Fruit fly (Drosophila melanogaster) whole organism, embryonic: ENCODE measurements around the gene CNMaR.

ENCODE experiments used
- ATbp ChIP-seq: fragments of 200-800 bp; sonication (Bioruptor generic); optimal IDR thresholded peaks from 2 replicates; lab custom pipeline; 2017; ENCODE audit warnings: missing biosample characterization, mild to moderate bottlenecking, missing genetic modification characterization, missing genetic modification reagents
- CG11093 ChIP-seq: fragments of 200-800 bp; sonication (Bioruptor generic); IDR thresholded peaks from 3 replicates; pipeline ENCODE4 v1.3.6; 2022; ENCODE audit warnings: missing biosample characterization, missing genetic modification characterization
- CG11695 ChIP-seq: fragments of 200-800 bp; sonication (Bioruptor generic); IDR thresholded peaks from 3 replicates; pipeline ENCODE4 v1.3.6; 2022; ENCODE audit warnings: missing biosample characterization, missing genetic modification characterization
- CG11723 ChIP-seq: fragments of 200-800 bp; sonication (Bioruptor generic); optimal IDR thresholded peaks from 2 replicates; lab custom pipeline; 2017; ENCODE audit warnings: missing biosample characterization, mild to moderate bottlenecking, missing genetic modification characterization
- CG12769 ChIP-seq: fragments of 200-800 bp; sonication (Bioruptor generic); optimal IDR thresholded peaks from 2 replicates; lab custom pipeline; 2019; ENCODE audit warnings: missing biosample characterization, mild to moderate bottlenecking, missing genetic modification characterization, moderate library complexity
- CG14014 ChIP-seq: fragments of 200-800 bp; sonication (Bioruptor generic); IDR thresholded peaks from 2 replicates; pipeline ENCODE4 v1.3.6; 2022; ENCODE audit warnings: missing biosample characterization, missing genetic modification characterization
- CG14667 ChIP-seq: fragments of 200-800 bp; sonication (Bioruptor generic); IDR thresholded peaks from 2 replicates; pipeline ENCODE4 v1.3.6; 2022; ENCODE audit warnings: missing biosample characterization, missing genetic modification characterization
- CG15011 ChIP-seq: fragments of 200-800 bp; sonication (Bioruptor generic); optimal IDR thresholded peaks from 3 replicates; lab custom pipeline; 2018; ENCODE audit warnings: missing biosample characterization, mild to moderate bottlenecking, missing genetic modification characterization
- CG17912 ChIP-seq: fragments of 200-800 bp; sonication (Bioruptor generic); optimal IDR thresholded peaks from 2 replicates; lab custom pipeline; 2018; ENCODE audit warnings: missing biosample characterization, mild to moderate bottlenecking, missing genetic modification characterization
- CG1792 ChIP-seq: fragments of 200-800 bp; sonication (Bioruptor generic); optimal IDR thresholded peaks from 2 replicates; lab custom pipeline; 2016; ENCODE audit warnings: missing biosample characterization, missing genetic modification characterization
- CG30403 ChIP-seq: fragments of 200-800 bp; sonication (Bioruptor generic); optimal IDR thresholded peaks from 3 replicates; lab custom pipeline; 2016; ENCODE audit warnings: missing biosample characterization, missing genetic modification characterization
- CG3726 ChIP-seq: fragments of 200-800 bp; sonication (Bioruptor generic); IDR thresholded peaks from 3 replicates; pipeline ENCODE4, ENCODE4 v1.3.6; 2022; ENCODE audit warnings: missing biosample characterization, missing genetic modification characterization
- CG3995 ChIP-seq: fragments of 200-800 bp; sonication (Bioruptor generic); optimal IDR thresholded peaks from 3 replicates; lab custom pipeline; 2016; ENCODE audit warnings: missing biosample characterization, missing genetic modification characterization
- CG6654 ChIP-seq: fragments of 200-800 bp; sonication (Bioruptor generic); optimal IDR thresholded peaks from 2 replicates; lab custom pipeline; 2017; ENCODE audit warnings: missing biosample characterization, mild to moderate bottlenecking, missing genetic modification characterization
- CG6813 ChIP-seq: fragments of 200-800 bp; sonication (Bioruptor generic); optimal IDR thresholded peaks from 2 replicates; lab custom pipeline; 2017; ENCODE audit warnings: missing biosample characterization, missing genetic modification characterization, mild to moderate bottlenecking, moderate library complexity, missing genetic modification reagents
- CG8924 ChIP-seq: fragments of 200-800 bp; optimal IDR thresholded peaks from 3 replicates; lab custom pipeline; 2019; ENCODE audit warnings: missing biosample characterization, mild to moderate bottlenecking, missing genetic modification characterization, moderate library complexity
- CG9727 ChIP-seq: fragments of 200-800 bp; sonication (Bioruptor generic); optimal IDR thresholded peaks from 3 replicates; lab custom pipeline; 2017; ENCODE audit warnings: missing biosample characterization, mild to moderate bottlenecking, missing genetic modification characterization
- CG9876 ChIP-seq: fragments of 200-800 bp; sonication (Bioruptor generic); optimal IDR thresholded peaks from 2 replicates; lab custom pipeline; 2016; ENCODE audit warnings: missing biosample characterization, missing genetic modification characterization
- CG9932 ChIP-seq: fragments of 200-800 bp; sonication (Bioruptor generic); IDR thresholded peaks from 2 replicates; pipeline ENCODE4 v1.3.6; 2022; ENCODE audit warnings: missing biosample characterization, missing genetic modification characterization
- CTCF ChIP-seq: fragments of 200-800 bp; sonication (Bioruptor generic); optimal IDR thresholded peaks from 2 replicates; lab custom pipeline; 2017; ENCODE audit warnings: missing biosample characterization, mild to moderate bottlenecking, missing genetic modification characterization, moderate library complexity
- Elba2 ChIP-seq: fragments of 200-800 bp; sonication (Bioruptor generic); optimal IDR thresholded peaks from 3 replicates; lab custom pipeline; 2016; ENCODE audit warnings: missing biosample characterization, missing genetic modification characterization
- Fer1 ChIP-seq: fragments of 200-800 bp; sonication (Bioruptor generic); optimal IDR thresholded peaks from 2 replicates; lab custom pipeline; 2017; ENCODE audit warnings: missing biosample characterization, mild to moderate bottlenecking, missing genetic modification characterization
- Fer2 ChIP-seq: fragments of 200-800 bp; sonication (Bioruptor generic); optimal IDR thresholded peaks from 2 replicates; lab custom pipeline; 2018; ENCODE audit warnings: missing biosample characterization, mild to moderate bottlenecking, missing genetic modification characterization, moderate library complexity
- HLH4C ChIP-seq: fragments of 200-800 bp; sonication (Bioruptor generic); IDR thresholded peaks from 3 replicates; pipeline ENCODE4 v1.3.6; 2022; ENCODE audit warnings: missing biosample characterization, missing genetic modification characterization; ENCODE audit not compliant: partially characterized antibody
- Hand ChIP-seq: fragments of 200-800 bp; sonication (Bioruptor generic); optimal IDR thresholded peaks from 2 replicates; lab custom pipeline; 2017; ENCODE audit warnings: mild to moderate bottlenecking, missing biosample characterization, missing genetic modification reagents, missing genetic modification characterization
- HmgZ ChIP-seq: fragments of 200-800 bp; sonication (Bioruptor generic); optimal IDR thresholded peaks from 2 replicates; lab custom pipeline; 2018; ENCODE audit warnings: missing biosample characterization, mild to moderate bottlenecking, missing genetic modification characterization
- Hr3 ChIP-seq: fragments of 200-800 bp; sonication (Bioruptor generic); optimal IDR thresholded peaks from 3 replicates; lab custom pipeline; 2016; ENCODE audit warnings: missing biosample characterization, missing genetic modification characterization
- MESR4 ChIP-seq: fragments of 200-800 bp; sonication (Bioruptor generic); optimal IDR thresholded peaks from 2 replicates; lab custom pipeline; 2018; ENCODE audit warnings: missing biosample characterization, mild to moderate bottlenecking, missing genetic modification characterization, moderate library complexity
- MTF-1 ChIP-seq: fragments of 200-800 bp; sonication (Bioruptor generic); optimal IDR thresholded peaks from 2 replicates; lab custom pipeline; 2018; ENCODE audit warnings: missing biosample characterization, mild to moderate bottlenecking, missing genetic modification characterization, borderline replicate concordance
- PHDP ChIP-seq: fragments of 200-800 bp; sonication (Bioruptor generic); optimal IDR thresholded peaks from 3 replicates; lab custom pipeline; 2018; ENCODE audit warnings: missing biosample characterization, mild to moderate bottlenecking, missing genetic modification characterization, moderate library complexity
- Rfx ChIP-seq: fragments of 200-800 bp; sonication (Bioruptor generic); IDR thresholded peaks from 2 replicates; pipeline ENCODE4 v1.3.6; 2022; ENCODE audit warnings: missing biosample characterization, missing genetic modification characterization
- Sin3A ChIP-seq: fragments of >200 bp; optimal IDR thresholded peaks from 2 replicates; lab custom pipeline; 2018
- Six4 ChIP-seq: fragments of 200-800 bp; sonication (Bioruptor generic); optimal IDR thresholded peaks from 2 replicates; lab custom pipeline; 2016; ENCODE audit warnings: missing biosample characterization, missing genetic modification characterization
- Sox102F ChIP-seq: fragments of 200-800 bp; sonication (Bioruptor generic); optimal IDR thresholded peaks from 2 replicates; lab custom pipeline; 2018; ENCODE audit warnings: missing biosample characterization, mild to moderate bottlenecking, missing genetic modification characterization, moderate library complexity
- Sry-β ChIP-seq: fragments of 200-800 bp; sonication (Bioruptor generic); optimal IDR thresholded peaks from 2 replicates; lab custom pipeline; 2018; ENCODE audit warnings: missing biosample characterization, mild to moderate bottlenecking, missing genetic modification characterization, moderate library complexity
- YL-1 ChIP-seq: fragments of 200-800 bp; sonication (Bioruptor generic); optimal IDR thresholded peaks from 3 replicates; lab custom pipeline; 2017; ENCODE audit warnings: missing biosample characterization, mild to moderate bottlenecking, missing genetic modification characterization
- chinmo ChIP-seq: fragments of 200-800 bp; sonication (Bioruptor generic); IDR thresholded peaks from 4 replicates; pipeline ENCODE4 v1.3.6; 2022; ENCODE audit warnings: missing biosample characterization, missing genetic modification characterization; ENCODE audit not compliant: partially characterized antibody
- crc ChIP-seq: fragments of 200-800 bp; sonication (Bioruptor generic); optimal IDR thresholded peaks from 2 replicates; lab custom pipeline; 2016; ENCODE audit warnings: missing biosample characterization, missing genetic modification characterization
- cwo ChIP-seq: fragments of 200-800 bp; sonication (Bioruptor generic); optimal IDR thresholded peaks from 3 replicates; lab custom pipeline; 2017; ENCODE audit warnings: missing biosample characterization, missing genetic modification characterization, mild to moderate bottlenecking, moderate library complexity, missing genetic modification reagents
- dm ChIP-seq: fragments of 200-800 bp; sonication (Bioruptor generic); optimal IDR thresholded peaks from 3 replicates; lab custom pipeline; 2016; ENCODE audit warnings: missing biosample characterization, missing genetic modification characterization
- dmrt11E ChIP-seq: fragments of 200-800 bp; sonication (Bioruptor generic); optimal IDR thresholded peaks from 3 replicates; lab custom pipeline; 2018; ENCODE audit warnings: missing biosample characterization, mild to moderate bottlenecking, missing genetic modification characterization, moderate library complexity
- gem ChIP-seq: fragments of 200-800 bp; sonication (Bioruptor generic); optimal IDR thresholded peaks from 2 replicates; lab custom pipeline; 2019; ENCODE audit warnings: missing biosample characterization, mild to moderate bottlenecking, missing genetic modification characterization, moderate library complexity
- ind ChIP-seq: fragments of 200-800 bp; sonication (Bioruptor generic); optimal IDR thresholded peaks from 3 replicates; lab custom pipeline; 2016; ENCODE audit warnings: missing biosample characterization, missing genetic modification characterization
- insv ChIP-seq, 2 experiments: fragments of 200-800 bp; sonication (Bioruptor generic); optimal IDR thresholded peaks; 3 replicates each; lab custom pipeline; 2016 to 2018; ENCODE audit warnings: missing biosample characterization in 2 of 2, missing genetic modification characterization in 2 of 2
- jing ChIP-seq: fragments of 200-800 bp; sonication (Bioruptor generic); optimal IDR thresholded peaks from 2 replicates; lab custom pipeline; 2018; ENCODE audit warnings: missing biosample characterization, mild to moderate bottlenecking, missing genetic modification characterization
- jumu ChIP-seq: fragments of 200-800 bp; sonication (Bioruptor generic); optimal IDR thresholded peaks from 3 replicates; lab custom pipeline; 2016; ENCODE audit warnings: missing biosample characterization, missing genetic modification characterization
- kay ChIP-seq: fragments of 200-800 bp; sonication (Bioruptor generic); optimal IDR thresholded peaks from 2 replicates; lab custom pipeline; 2016; ENCODE audit warnings: missing biosample characterization, missing genetic modification characterization
- pan ChIP-seq, 4 experiments: fragments of >200 bp in 3 of 4; fragments of 200-800 bp in 1 of 4; sonication (Bioruptor generic) in 1 of 4; optimal IDR thresholded peaks in 3 of 4; IDR thresholded peaks in 1 of 4; 2 replicates each; pipeline versions ENCODE4 v1.3.6 to Lab custom; 2017 to 2022; ENCODE audit warnings: missing biosample characterization in 2 of 4, missing genetic modification characterization in 2 of 4, mixed read lengths in 1 of 4
- stc ChIP-seq: fragments of 200-800 bp; sonication (Bioruptor generic); IDR thresholded peaks from 2 replicates; pipeline ENCODE4 v1.3.6; 2022; ENCODE audit warnings: missing biosample characterization, missing genetic modification characterization
- tio ChIP-seq: fragments of 200-800 bp; sonication (Bioruptor generic); optimal IDR thresholded peaks from 2 replicates; lab custom pipeline; 2017; ENCODE audit warnings: missing biosample characterization, missing genetic modification characterization, inconsistent platforms
- tup ChIP-seq: fragments of 200-800 bp; sonication (Bioruptor generic); optimal IDR thresholded peaks from 2 replicates; lab custom pipeline; 2016; ENCODE audit warnings: missing biosample characterization, mild to moderate bottlenecking, missing genetic modification characterization, moderate library complexity

Gene CNMaR

dm6 chr3L:9675528-9675963, 31.6 kb downstream of the CNMaR start (continued):
- peak; percentile 49 for TF ChIP-seq Fer1
- TF ChIP-seq kay, result no peak
- TF ChIP-seq Hand (GFP tag; lab: Kevin White, UChicago), result no peak
- TF ChIP-seq Rfx, result no peak; the same call in 1 of the 2 replicates
- peak; percentile 10 for TF ChIP-seq PHDP
- no peak for TF ChIP-seq CG15011 (GFP tag; lab: Kevin White, UChicago)
- no peak for TF ChIP-seq Fer2 (tag; lab: Kevin White, UChicago)
- TF ChIP-seq CG11723 (GFP tag; lab: Kevin White, UChicago), result no peak
- TF ChIP-seq CG9876 (GFP tag; lab: Kevin White, UChicago), result no peak
- TF ChIP-seq tio (GFP tag; lab: Kevin White, UChicago), result no peak
- no peak for TF ChIP-seq MESR4 (GFP tag; lab: Kevin White, UChicago)
- TF ChIP-seq CG8924 (tag; lab: Kevin White, UChicago), result peak; percentile 23
- peak; percentile 15 for TF ChIP-seq MTF-1 (GFP tag; lab: Kevin White, UChicago)
- TF ChIP-seq CG1792 (GFP tag; lab: Kevin White, UChicago), result no peak
- TF ChIP-seq ATbp (GFP tag; lab: Kevin White, UChicago), result no peak
- no peak for TF ChIP-seq CG3995 (GFP tag; lab: Kevin White, UChicago)
- no peak for TF ChIP-seq YL-1
- no peak for TF ChIP-seq dm (GFP tag; lab: Kevin White, UChicago)
- no peak for TF ChIP-seq CG9727 (GFP tag; lab: Kevin White, UChicago)
- no peak for TF ChIP-seq dmrt11E (tag; lab: Kevin White, UChicago)
- no peak for TF ChIP-seq jing (GFP tag; lab: Kevin White, UChicago)
- no peak for TF ChIP-seq HLH4C (GFP tag; lab: Robert Waterston, UW)
- TF ChIP-seq Sin3A (lab: Kevin White, UChicago), result no peak
- no peak for TF ChIP-seq gem (tag; lab: Kevin White, UChicago)
- no peak for TF ChIP-seq cwo
- no peak for TF ChIP-seq Hr3 (GFP tag; lab: Kevin White, UChicago)
- TF ChIP-seq Elba2 (GFP tag; lab: Kevin White, UChicago), result no peak
- TF ChIP-seq CG9932, result no peak
- no peak for TF ChIP-seq CTCF (GFP tag; lab: Kevin White, UChicago)
- no peak for TF ChIP-seq CG6813 (GFP tag; lab: Kevin White, UChicago)
- no peak; the same call in 1 of the 2 replicates for TF ChIP-seq CG14014
- TF ChIP-seq jumu (GFP tag; lab: Kevin White, UChicago), result no peak
- no peak for TF ChIP-seq CG17912
- no peak for TF ChIP-seq CG3726 (GFP tag; lab: Robert Waterston, UW)
- TF ChIP-seq Sox102F, result no peak
- no peak for TF ChIP-seq crc (GFP tag; lab: Kevin White, UChicago)
- TF ChIP-seq CG14667 (GFP tag; lab: Robert Waterston, UW), result no peak
- no peak for TF ChIP-seq Sry-β (GFP tag; lab: Kevin White, UChicago)
- peak; percentile 77; the same call in 1 of the 4 replicates for TF ChIP-seq chinmo (GFP tag; lab: Robert Waterston, UW)
- TF ChIP-seq CG6654 (GFP tag; lab: Kevin White, UChicago), result no peak
- no peak for TF ChIP-seq Six4 (GFP tag; lab: Kevin White, UChicago)
- TF ChIP-seq pan (optimal IDR thresholded peaks at IDR 0.05; lab: Kevin White, UChicago), result no peak
- TF ChIP-seq pan (GFP tag; optimal IDR thresholded peaks at IDR 0.05 in 1 of 2, IDR thresholded peaks at IDR 0.05 in 1 of 2), result no peak
- TF ChIP-seq CG12769 (tag; lab: Kevin White, UChicago), result no peak
- no peak for TF ChIP-seq ind (GFP tag; lab: Kevin White, UChicago)
- TF ChIP-seq HmgZ (tag; lab: Kevin White, UChicago), result no peak
- no peak for TF ChIP-seq CG11695 (GFP tag; lab: Robert Waterston, UW)
- no peak for TF ChIP-seq CG11093
- TF ChIP-seq stc, result no peak
- no peak for TF ChIP-seq CG30403 (GFP tag; lab: Kevin White, UChicago)
- no peak for TF ChIP-seq insv (GFP tag; optimal IDR thresholded peaks at IDR 0.05; lab: Kevin White, UChicago)
- TF ChIP-seq tup (GFP tag; lab: Kevin White, UChicago), result no peak
